Worm (Caenorhabditis elegans) whole organism, late embryonic: ENCODE data around the gene C06G1.1.

Experiments used
- F13H6.1 ChIP-seq: sonication (generic microtip); optimal IDR thresholded peaks from 2 replicates; lab custom pipeline; 2016; ENCODE audit warnings: missing genetic modification characterization, missing compliant biosample characterization
- ama-1 ChIP-seq: fragments of 150-350 bp; optimal IDR thresholded peaks from 2 replicates; lab custom pipeline; 2014
- ceh-9 ChIP-seq: sonication (generic microtip); optimal IDR thresholded peaks from 2 replicates; lab custom pipeline; 2016; ENCODE audit warnings: mild to moderate bottlenecking, missing genetic modification characterization, inconsistent platforms, missing compliant biosample characterization
- elt-2 ChIP-seq: sonication (generic microtip); optimal IDR thresholded peaks from 2 replicates; lab custom pipeline; 2016; ENCODE audit warnings: missing genetic modification reagents, missing genetic modification characterization, missing compliant biosample characterization
- elt-4 ChIP-seq: sonication (generic microtip); optimal IDR thresholded peaks from 2 replicates; lab custom pipeline; 2016; ENCODE audit warnings: missing genetic modification characterization, missing compliant biosample characterization
- fkh-10 ChIP-seq: fragments of 150-350 bp; optimal IDR thresholded peaks from 2 replicates; lab custom pipeline; 2014; ENCODE audit warnings: missing biosample characterization, missing genetic modification reagents, missing genetic modification characterization
- hlh-30 ChIP-seq: sonication (generic microtip); optimal IDR thresholded peaks from 2 replicates; lab custom pipeline; 2017; ENCODE audit warnings: antibody characterized with exemption, missing genetic modification characterization, missing compliant biosample characterization; ENCODE audit not compliant: insufficient read depth
- pax-1 ChIP-seq: fragments of 150-350 bp; optimal IDR thresholded peaks from 2 replicates; lab custom pipeline; 2014; ENCODE audit warnings: missing biosample characterization, missing genetic modification characterization
- pha-4 ChIP-seq: fragments of 150-350 bp; optimal IDR thresholded peaks from 2 replicates; lab custom pipeline; 2018; ENCODE audit warnings: missing biosample characterization, missing genetic modification reagents, missing genetic modification characterization
- sox-4 ChIP-seq: sonication (generic microtip); optimal IDR thresholded peaks from 2 replicates; lab custom pipeline; 2017; ENCODE audit warnings: mild to moderate bottlenecking, missing genetic modification characterization, inconsistent platforms, missing compliant biosample characterization
- tbx-2 ChIP-seq: sonication (generic microtip); optimal IDR thresholded peaks from 2 replicates; lab custom pipeline; 2016; ENCODE audit warnings: missing genetic modification characterization, missing compliant biosample characterization
- ttx-3 ChIP-seq: sonication (generic microtip); optimal IDR thresholded peaks from 2 replicates; lab custom pipeline; 2016; ENCODE audit warnings: missing genetic modification reagents, missing genetic modification characterization, missing compliant biosample characterization
- unc-55 ChIP-seq: sonication (generic microtip); optimal IDR thresholded peaks from 2 replicates; lab custom pipeline; 2017; ENCODE audit warnings: missing biosample characterization, missing genetic modification reagents, missing genetic modification characterization

- TF ChIP-seq sox-4 (tag; lab: Kevin White, UChicago) (no peak), elt-4 (no peak), ttx-3 (tag; lab: Kevin White, UChicago) (no peak), fkh-10 (GFP tag; lab: Kevin White, UChicago) (no peak), tbx-2 (tag; lab: Kevin White, UChicago) (no peak), pha-4 (tag; lab: Kevin White, UChicago) (no peak), ama-1 (lab: Kevin White, UChicago) (no peak), ceh-9 (no peak), unc-55 (GFP tag; lab: Kevin White, UChicago) (no peak), hlh-30 (tag; lab: Kevin White, UChicago) (no peak), elt-2 (tag; lab: Kevin White, UChicago) (no peak), F13H6.1 (tag; lab: Kevin White, UChicago) (no peak), pax-1 (tag; lab: Kevin White, UChicago) (no peak)
Measured at ce11 chrX:16641678-16642077, 8.5 kb downstream of the C06G1.1 start.
